Worm (Caenorhabditis elegans) whole organism, L4 larva: ENCODE measurements around the gene F43C11.4.

Source experiments
- D1046.2 ChIP-seq: fragments of 200-800 bp; sonication (Bioruptor generic); IDR thresholded peaks from 2 replicates; pipeline ENCODE4 v1.3.6; 2022; ENCODE audit warnings: missing genetic modification characterization, missing compliant biosample characterization
- F10B5.3 ChIP-seq: sonication (generic microtip); optimal IDR thresholded peaks from 2 replicates; lab custom pipeline; 2016; ENCODE audit warnings: mild to moderate bottlenecking, missing genetic modification characterization, missing compliant biosample characterization
- F26F4.8 ChIP-seq: fragments of 200-800 bp; sonication (Bioruptor generic); conservative IDR thresholded peaks from 2 replicates; pipeline ENCODE4 v1.3.6; 2022; ENCODE audit warnings: missing genetic modification characterization, missing compliant biosample characterization
- F44E2.7 ChIP-seq: fragments of 200-800 bp; sonication (Bioruptor generic); IDR thresholded peaks from 2 replicates; pipeline ENCODE4 v2.1.2; 2022; ENCODE audit warnings: missing genetic modification characterization, missing compliant biosample characterization
- F49E8.2 ChIP-seq: sonication (generic microtip); optimal IDR thresholded peaks from 2 replicates; lab custom pipeline; 2016; ENCODE audit warnings: missing compliant biosample characterization, mild to moderate bottlenecking, missing genetic modification characterization, borderline replicate concordance
- T26A8.4 ChIP-seq: fragments of 200-800 bp; sonication (Bioruptor generic); IDR thresholded peaks from 2 replicates; pipeline ENCODE4 v1.3.6; 2022; ENCODE audit warnings: missing genetic modification characterization, missing compliant biosample characterization
- Y105C5A.15 ChIP-seq: fragments of 200-800 bp; sonication (Bioruptor generic); IDR thresholded peaks from 2 replicates; pipeline ENCODE4 v1.3.6; 2022; ENCODE audit warnings: missing genetic modification characterization, missing compliant biosample characterization
- Y75B8A.6 ChIP-seq: fragments of 200-800 bp; sonication (Bioruptor generic); IDR thresholded peaks from 2 replicates; pipeline ENCODE4 v1.3.6; 2022; ENCODE audit warnings: missing genetic modification reagents, missing genetic modification characterization, missing compliant biosample characterization
- ZK337.2 ChIP-seq: fragments of 200-800 bp; sonication (Bioruptor generic); IDR thresholded peaks from 2 replicates; pipeline ENCODE4 v1.3.6; 2022; ENCODE audit warnings: missing genetic modification reagents, missing genetic modification characterization, missing compliant biosample characterization
- ZK546.5 ChIP-seq, 2 experiments: sonication (generic microtip); optimal IDR thresholded peaks; 2 replicates each; lab custom pipeline; 2017; ENCODE audit warnings: missing biosample characterization in 2 of 2, missing genetic modification characterization in 2 of 2
- aly-2 ChIP-seq: sonication (generic microtip); optimal IDR thresholded peaks from 2 replicates; lab custom pipeline; 2018; ENCODE audit warnings: missing biosample characterization, missing genetic modification characterization
- attf-4 ChIP-seq: sonication (generic microtip); optimal IDR thresholded peaks from 3 replicates; lab custom pipeline; 2017; ENCODE audit warnings: missing biosample characterization, missing genetic modification characterization
- ceh-20 ChIP-seq: fragments of 200-800 bp; sonication (Bioruptor generic); IDR thresholded peaks from 2 replicates; pipeline ENCODE4 v1.3.6; 2022; ENCODE audit warnings: missing genetic modification reagents, missing genetic modification characterization, missing compliant biosample characterization
- ceh-28 ChIP-seq: fragments of 150-350 bp; optimal IDR thresholded peaks from 2 replicates; lab custom pipeline; 2014; ENCODE audit warnings: missing biosample characterization, missing genetic modification reagents, missing genetic modification characterization
- ceh-32 ChIP-seq: sonication (generic microtip); optimal IDR thresholded peaks from 2 replicates; lab custom pipeline; 2016; ENCODE audit warnings: mild to moderate bottlenecking, missing genetic modification characterization, missing compliant biosample characterization; ENCODE audit not compliant: poor library complexity
- ceh-44 ChIP-seq: fragments of 200-800 bp; sonication (Bioruptor generic); IDR thresholded peaks from 2 replicates; pipeline ENCODE4 v1.3.6; 2022; ENCODE audit warnings: missing genetic modification reagents, missing genetic modification characterization, missing compliant biosample characterization
- daf-12 ChIP-seq: fragments of 150-350 bp; optimal IDR thresholded peaks from 2 replicates; lab custom pipeline; 2014; ENCODE audit warnings: missing biosample characterization, missing genetic modification reagents, missing genetic modification characterization
- daf-19 ChIP-seq: fragments of 200-800 bp; sonication (Bioruptor generic); conservative IDR thresholded peaks from 2 replicates; pipeline ENCODE4 v1.3.6; 2022; ENCODE audit warnings: missing genetic modification characterization, missing compliant biosample characterization
- dmd-6 ChIP-seq: fragments of 200-800 bp; sonication (Bioruptor generic); IDR thresholded peaks from 2 replicates; pipeline ENCODE4 v1.3.6; 2022; ENCODE audit warnings: missing genetic modification reagents, missing genetic modification characterization, missing compliant biosample characterization
- dmd-9 ChIP-seq: fragments of 200-800 bp; sonication (Bioruptor generic); IDR thresholded peaks from 2 replicates; pipeline ENCODE4 v1.3.6; 2022; ENCODE audit warnings: missing genetic modification reagents, missing genetic modification characterization, missing compliant biosample characterization
- dve-1 ChIP-seq: sonication (generic microtip); optimal IDR thresholded peaks from 2 replicates; lab custom pipeline; 2017; ENCODE audit warnings: antibody characterized with exemption, mild to moderate bottlenecking, missing genetic modification characterization, missing compliant biosample characterization; ENCODE audit not compliant: insufficient read depth
- egl-27 ChIP-seq: sonication (generic microtip); optimal IDR thresholded peaks from 3 replicates; lab custom pipeline; 2017; ENCODE audit warnings: missing biosample characterization, missing genetic modification reagents, missing genetic modification characterization
- fos-1 ChIP-seq: fragments of 150-350 bp; optimal IDR thresholded peaks from 2 replicates; lab custom pipeline; 2014; ENCODE audit warnings: missing biosample characterization, missing genetic modification characterization
- hlh-30 ChIP-seq: sonication (generic microtip); optimal IDR thresholded peaks from 2 replicates; lab custom pipeline; 2017; ENCODE audit warnings: antibody characterized with exemption, mild to moderate bottlenecking, missing genetic modification characterization, missing compliant biosample characterization; ENCODE audit not compliant: insufficient read depth
- jun-1 ChIP-seq: fragments of 150-350 bp; optimal IDR thresholded peaks from 2 replicates; lab custom pipeline; 2014; ENCODE audit warnings: missing biosample characterization, missing genetic modification reagents, missing genetic modification characterization
- lin-13 ChIP-seq: fragments of 150-350 bp; optimal IDR thresholded peaks from 2 replicates; lab custom pipeline; 2014; ENCODE audit warnings: missing biosample characterization, missing genetic modification reagents, missing genetic modification characterization
- lin-15B ChIP-seq: fragments of 150-350 bp; sonication (generic microtip); optimal IDR thresholded peaks from 3 replicates; lab custom pipeline; 2014; ENCODE audit warnings: missing biosample characterization, missing genetic modification characterization
- lin-29 ChIP-seq: fragments of 200-800 bp; sonication (Bioruptor generic); IDR thresholded peaks from 2 replicates; pipeline ENCODE4 v1.3.6; 2022; ENCODE audit warnings: missing genetic modification reagents, missing genetic modification characterization, missing compliant biosample characterization
- lin-38 ChIP-seq: fragments of 200-800 bp; sonication (Bioruptor generic); IDR thresholded peaks from 2 replicates; pipeline ENCODE4 v1.3.6; 2022; ENCODE audit warnings: missing genetic modification reagents, missing genetic modification characterization, missing compliant biosample characterization
- lir-3 ChIP-seq: sonication (generic microtip); optimal IDR thresholded peaks from 2 replicates; lab custom pipeline; 2016; ENCODE audit warnings: mild to moderate bottlenecking, missing genetic modification characterization, missing compliant biosample characterization
- mdl-1 ChIP-seq, 2 experiments: fragments of 150-350 bp in 1 of 2; sonication (generic microtip) in 1 of 2; optimal IDR thresholded peaks; 2 replicates each; lab custom pipeline; 2014 to 2017; ENCODE audit warnings: missing biosample characterization in 2 of 2, missing genetic modification characterization in 2 of 2
- mep-1 ChIP-seq: fragments of 150-350 bp; sonication (generic microtip); optimal IDR thresholded peaks from 3 replicates; lab custom pipeline; 2014; ENCODE audit warnings: missing biosample characterization, missing genetic modification characterization
- nhr-102 ChIP-seq: sonication (generic microtip); optimal IDR thresholded peaks from 2 replicates; lab custom pipeline; 2016; ENCODE audit warnings: mild to moderate bottlenecking, missing genetic modification characterization, moderate library complexity, missing compliant biosample characterization
- nhr-11 ChIP-seq: fragments of 150-350 bp; optimal IDR thresholded peaks from 2 replicates; lab custom pipeline; 2014; ENCODE audit warnings: missing biosample characterization, missing genetic modification characterization
- nhr-111 ChIP-seq: fragments of 200-800 bp; sonication (Bioruptor generic); optimal IDR thresholded peaks from 2 replicates; lab custom pipeline; 2018; ENCODE audit warnings: mild to moderate bottlenecking, missing genetic modification characterization, missing compliant biosample characterization
- nhr-28 ChIP-seq: fragments of 150-350 bp; optimal IDR thresholded peaks from 2 replicates; lab custom pipeline; 2014; ENCODE audit warnings: missing biosample characterization, missing genetic modification characterization
- nhr-48 ChIP-seq: sonication (generic microtip); optimal IDR thresholded peaks from 2 replicates; lab custom pipeline; 2016; ENCODE audit warnings: mild to moderate bottlenecking, missing genetic modification characterization, missing compliant biosample characterization
- nhr-6 ChIP-seq: fragments of 150-350 bp; optimal IDR thresholded peaks from 2 replicates; lab custom pipeline; 2014; ENCODE audit warnings: missing biosample characterization, missing genetic modification characterization
- nhr-76 ChIP-seq: fragments of 150-350 bp; optimal IDR thresholded peaks from 2 replicates; lab custom pipeline; 2014; ENCODE audit warnings: missing biosample characterization, missing genetic modification characterization
- nhr-77 ChIP-seq: fragments of 150-350 bp; optimal IDR thresholded peaks from 2 replicates; lab custom pipeline; 2014; ENCODE audit warnings: missing biosample characterization, missing genetic modification characterization
- php-3 ChIP-seq: fragments of 200-800 bp; sonication (Bioruptor generic); IDR thresholded peaks from 2 replicates; pipeline ENCODE4 v1.3.6; 2022; ENCODE audit warnings: missing genetic modification reagents, missing genetic modification characterization, missing compliant biosample characterization
- pqm-1 ChIP-seq: sonication (generic microtip); optimal IDR thresholded peaks from 2 replicates; lab custom pipeline; 2017; ENCODE audit warnings: missing biosample characterization, missing genetic modification characterization
- saeg-2 ChIP-seq: fragments of 200-800 bp; sonication (Bioruptor generic); IDR thresholded peaks from 2 replicates; pipeline ENCODE4 v1.3.6; 2022; ENCODE audit warnings: missing genetic modification reagents, missing genetic modification characterization, missing compliant biosample characterization
- sdz-12 ChIP-seq: fragments of 200-800 bp; sonication (Bioruptor generic); optimal IDR thresholded peaks from 2 replicates; lab custom pipeline; 2018; ENCODE audit warnings: mild to moderate bottlenecking, missing genetic modification characterization, missing compliant biosample characterization
- skn-1 ChIP-seq: fragments of 150-350 bp; optimal IDR thresholded peaks from 2 replicates; lab custom pipeline; 2014; ENCODE audit warnings: missing biosample characterization, missing genetic modification characterization
- snpc-1.2 ChIP-seq: fragments of 200-800 bp; sonication (Bioruptor generic); IDR thresholded peaks from 2 replicates; pipeline ENCODE4 v1.3.6; 2022; ENCODE audit warnings: missing genetic modification reagents, missing genetic modification characterization, missing compliant biosample characterization
- spr-1 ChIP-seq: sonication (generic microtip); optimal IDR thresholded peaks from 2 replicates; lab custom pipeline; 2016; ENCODE audit warnings: mild to moderate bottlenecking, missing genetic modification characterization, missing compliant biosample characterization
- tra-1 ChIP-seq: fragments of 200-800 bp; sonication (Bioruptor generic); IDR thresholded peaks from 2 replicates; pipeline ENCODE4 v1.3.6; 2022; ENCODE audit warnings: missing genetic modification reagents, missing genetic modification characterization, missing compliant biosample characterization
- unc-130 ChIP-seq: sonication (generic microtip); optimal IDR thresholded peaks from 2 replicates; lab custom pipeline; 2016; ENCODE audit warnings: missing genetic modification reagents, missing genetic modification characterization, missing compliant biosample characterization
- unc-39 ChIP-seq: sonication (generic microtip); optimal IDR thresholded peaks from 2 replicates; lab custom pipeline; 2017; ENCODE audit warnings: missing biosample characterization, missing genetic modification characterization
- vab-7 ChIP-seq: fragments of 200-800 bp; sonication (Bioruptor generic); IDR thresholded peaks from 2 replicates; pipeline ENCODE4 v1.3.6; 2022; ENCODE audit warnings: missing genetic modification reagents, missing genetic modification characterization, missing compliant biosample characterization
- zag-1 ChIP-seq: fragments of 150-350 bp; optimal IDR thresholded peaks from 2 replicates; lab custom pipeline; 2014; ENCODE audit warnings: missing biosample characterization, missing genetic modification characterization
- zfp-3 ChIP-seq: fragments of 200-800 bp; sonication (Bioruptor generic); conservative IDR thresholded peaks from 2 replicates; pipeline ENCODE4 v1.3.6; 2022; ENCODE audit warnings: missing genetic modification reagents, missing genetic modification characterization, missing compliant biosample characterization

F43C11.4 gene

ce11 chrII:2335572-2335971, 11.2 kb upstream of the F43C11.4 start, which contains the start of gene F43C11.7 (continued):
- TF ChIP-seq spr-1 (no peak), dmd-9 (GFP tag; lab: Robert Waterston, UW) (no peak), F26F4.8 (GFP tag; lab: Robert Waterston, UW) (no peak), nhr-6 (no peak), unc-130 (GFP tag; lab: Kevin White, UChicago) (no peak), dve-1 (tag; lab: Kevin White, UChicago) (peak; percentile 56), nhr-48 (no peak), hlh-30 (tag; lab: Kevin White, UChicago) (peak; percentile 52), Y105C5A.15 (GFP tag; lab: Robert Waterston, UW) (no peak), daf-19 (GFP tag; lab: Robert Waterston, UW) (no peak), zfp-3 (GFP tag; lab: Robert Waterston, UW) (no peak), ceh-32 (tag; lab: Kevin White, UChicago) (no peak), F10B5.3 (no peak), egl-27 (tag; lab: Kevin White, UChicago) (no peak), lin-13 (GFP tag; lab: Kevin White, UChicago) (no peak), lin-15B (tag; lab: Kevin White, UChicago) (no peak), zag-1 (tag; lab: Kevin White, UChicago) (no peak), F44E2.7 (no peak), mep-1 (tag; lab: Kevin White, UChicago) (no peak), tra-1 (GFP tag; lab: Robert Waterston, UW) (no peak), snpc-1.2 (GFP tag; lab: Robert Waterston, UW) (no peak), ceh-20 (no peak), aly-2 (tag; lab: Kevin White, UChicago) (no peak), daf-12 (no peak), nhr-77 (peak; percentile 69), sdz-12 (GFP tag; lab: Kevin White, UChicago) (no peak), php-3 (GFP tag; lab: Robert Waterston, UW) (0 out of 2 replicates have a peak, but pooled peaks have one; percentile 19), D1046.2 (no peak), nhr-111 (no peak), fos-1 (tag; lab: Kevin White, UChicago) (no peak), lin-29 (no peak), unc-39 (no peak), nhr-102 (tag; lab: Kevin White, UChicago) (no peak), skn-1 (tag; lab: Kevin White, UChicago) (no peak), mdl-1 (tag; optimal IDR thresholded peaks at IDR 0.05; lab: Kevin White, UChicago) (peak in 1 of 2 experiments; percentile 35), nhr-28 (tag; lab: Kevin White, UChicago) (peak; percentile 82), Y75B8A.6 (GFP tag; lab: Robert Waterston, UW) (no peak), attf-4 (tag; lab: Kevin White, UChicago) (no peak), saeg-2 (no peak), nhr-76 (tag; lab: Kevin White, UChicago) (no peak), pqm-1 (tag; lab: Kevin White, UChicago) (peak; percentile 80), ceh-44 (GFP tag; lab: Robert Waterston, UW) (no peak), F49E8.2 (tag; lab: Kevin White, UChicago) (no peak), ceh-28 (no peak), dmd-6 (GFP tag; lab: Robert Waterston, UW) (peak; percentile 71), nhr-11 (tag; lab: Kevin White, UChicago) (no peak), lir-3 (tag; lab: Kevin White, UChicago) (no peak), ZK546.5 (tag; optimal IDR thresholded peaks at IDR 0.05; lab: Kevin White, UChicago) (no peak), lin-38 (no peak), ZK337.2 (GFP tag; lab: Robert Waterston, UW) (no peak), vab-7 (no peak), jun-1 (tag; lab: Kevin White, UChicago) (no peak), T26A8.4 (GFP tag; lab: Robert Waterston, UW) (no peak)
